Worm (Caenorhabditis elegans): ENCODE data around the gene ubxn-3.

ubxn-3 gene

DNA sequence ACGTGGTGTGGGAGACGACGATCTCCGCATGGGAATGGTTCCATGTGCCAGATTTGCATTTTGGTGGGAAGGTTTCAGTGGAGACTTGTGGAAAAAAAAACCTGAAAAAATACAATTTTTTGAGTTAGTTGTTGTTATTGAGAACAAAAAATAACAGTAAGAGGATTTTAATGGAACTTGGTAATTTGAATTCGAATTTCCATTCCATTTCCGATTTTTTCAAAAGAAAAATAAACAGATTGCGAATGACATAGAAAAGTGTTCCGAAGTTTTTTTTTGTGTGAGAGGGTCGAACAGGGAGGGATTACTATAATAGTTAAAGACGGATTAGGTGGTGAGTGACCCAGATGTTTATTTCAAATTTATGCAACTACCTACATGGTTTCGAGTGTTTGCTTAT lies 41.5 kb downstream of the ubxn-3 start, which contains the start of gene T01D1.4:
TSS of gene T01D1.4 (minus strand) at position 101 of the 400 bp plus-strand sequence.
- TF ChIP-seq snpc-4 (tag; optimal IDR thresholded peaks at IDR 0.05) (no peak), M03D4.4 (tag; optimal IDR thresholded peaks at IDR 0.05) (no peak), drap-1 (GFP tag; optimal IDR thresholded peaks at IDR 0.05) (no peak), lsy-2 (tag; optimal IDR thresholded peaks at IDR 0.05) (no peak), ceh-43 (GFP tag; optimal IDR thresholded peaks at IDR 0.05) (no peak), unc-62 (GFP tag; optimal IDR thresholded peaks at IDR 0.05) (no peak), sptf-1 (tag; optimal IDR thresholded peaks at IDR 0.05) (no peak), ham-2 (GFP tag; optimal IDR thresholded peaks at IDR 0.05) (no peak), lin-32 (GFP tag; optimal IDR thresholded peaks at IDR 0.05) (no peak), nhr-2 (tag; optimal IDR thresholded peaks at IDR 0.05) (no peak), flh-1 (GFP tag; optimal IDR thresholded peaks at IDR 0.05) (no peak), bed-3 (GFP tag; optimal IDR thresholded peaks at IDR 0.05) (no peak), hlh-1 (tag; optimal IDR thresholded peaks at IDR 0.05) (no peak), ceh-39 (tag; optimal IDR thresholded peaks at IDR 0.05) (no peak), unc-120 (tag; optimal IDR thresholded peaks at IDR 0.05; ENCODE audit: poor library complexity, severe bottlenecking) (no peak)

DNA sequence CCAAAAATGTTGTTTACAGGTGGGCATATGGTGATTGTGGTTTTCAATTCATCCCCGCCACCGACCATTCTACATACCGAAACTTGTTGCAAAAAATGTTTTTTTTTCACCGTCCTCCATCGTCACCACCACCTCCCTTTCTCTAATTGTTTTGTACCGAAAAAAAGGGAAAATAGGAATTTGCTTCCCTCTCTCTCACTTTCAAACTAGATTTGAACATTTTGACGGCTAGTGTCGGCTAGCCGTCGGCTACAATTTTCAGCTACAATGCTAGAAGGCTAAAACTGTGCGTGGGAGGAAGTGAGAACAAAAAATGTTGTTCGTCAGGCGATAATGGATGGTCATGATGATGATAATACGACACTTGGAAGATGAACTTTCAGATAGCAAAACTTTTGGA lies 42.3 kb downstream of the ubxn-3 start:
- TF ChIP-seq mep-1 (tag; optimal IDR thresholded peaks at IDR 0.05) (no peak), elt-3 (tag; optimal IDR thresholded peaks at IDR 0.05) (no peak), sptf-1 (tag; optimal IDR thresholded peaks at IDR 0.05) (no peak), ces-1 (GFP tag; optimal IDR thresholded peaks at IDR 0.05) (no peak), nhr-12 (tag; optimal IDR thresholded peaks at IDR 0.05) (no peak), tbx-8 (GFP tag; optimal IDR thresholded peaks at IDR 0.05) (no peak), pha-4 (tag; optimal IDR thresholded peaks at IDR 0.05) (no peak), mab-5 (tag; optimal IDR thresholded peaks at IDR 0.05) (no peak), ceh-39 (tag; optimal IDR thresholded peaks at IDR 0.05) (no peak), nhr-237 (tag; optimal IDR thresholded peaks at IDR 0.05) (no peak), ceh-43 (GFP tag; optimal IDR thresholded peaks at IDR 0.05) (no peak), drap-1 (GFP tag; optimal IDR thresholded peaks at IDR 0.05) (no peak), nhr-2 (tag; optimal IDR thresholded peaks at IDR 0.05) (no peak), cnd-1 (tag; optimal IDR thresholded peaks at IDR 0.05) (no peak), lsy-2 (tag; optimal IDR thresholded peaks at IDR 0.05) (no peak), unc-39 (tag; optimal IDR thresholded peaks at IDR 0.05) (no peak), ceh-83 (GFP tag; optimal IDR thresholded peaks at IDR 0.05) (no peak)

DNA sequence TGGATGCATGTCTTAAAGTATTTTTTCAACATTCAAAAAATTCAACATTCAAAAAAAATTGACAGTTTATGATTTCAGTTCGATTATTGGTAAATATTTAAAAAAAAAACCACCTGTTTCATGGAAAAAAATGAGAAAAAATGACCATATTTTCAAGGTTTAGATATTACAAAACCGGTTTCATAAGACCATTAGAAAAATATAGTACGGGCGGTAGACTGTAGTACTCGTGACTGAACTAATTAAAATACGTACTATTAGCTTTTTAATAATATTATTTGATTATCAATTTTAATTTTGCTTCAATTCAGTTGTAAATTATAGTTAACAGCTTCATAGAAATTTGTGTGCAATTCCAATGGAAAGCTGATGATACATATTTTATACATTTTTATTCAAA lies 43.8 kb downstream of the ubxn-3 start:
- TF ChIP-seq ham-2 (GFP tag; optimal IDR thresholded peaks at IDR 0.05) (no peak), mls-2 (tag; optimal IDR thresholded peaks at IDR 0.05) (no peak)

DNA sequence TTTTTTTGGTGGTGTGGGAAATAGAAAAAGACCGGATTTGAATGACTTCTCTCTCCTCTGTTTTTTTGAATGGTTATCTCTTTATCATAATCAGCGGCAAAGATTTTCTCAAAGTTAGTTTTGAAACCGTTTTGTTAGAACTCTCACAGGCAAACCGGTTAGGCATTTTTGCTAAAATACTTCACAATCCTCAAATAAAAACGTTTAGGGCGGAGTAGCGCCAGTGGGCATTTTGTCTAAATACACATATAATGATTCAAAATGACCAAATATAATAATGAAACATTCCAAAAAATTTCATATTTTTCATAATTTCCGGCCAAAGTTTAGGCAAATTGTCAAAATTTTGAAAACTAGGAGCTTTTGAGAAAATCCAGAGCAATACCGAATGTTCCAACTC lies 44.6 kb downstream of the ubxn-3 start, which contains the start of gene T01D1.3:
TSS of gene T01D1.3 (minus strand) at position 101 of the 400 bp plus-strand sequence.
- TF ChIP-seq cnd-1 (tag; optimal IDR thresholded peaks at IDR 0.05): no peak
- TF ChIP-seq mep-1 (tag; optimal IDR thresholded peaks at IDR 0.05): no peak
- TF ChIP-seq lin-13 (tag; optimal IDR thresholded peaks at IDR 0.05): no peak
- no peak for TF ChIP-seq ces-1 (GFP tag; optimal IDR thresholded peaks at IDR 0.05)
- TF ChIP-seq drap-1 (GFP tag; optimal IDR thresholded peaks at IDR 0.05): no peak

DNA sequence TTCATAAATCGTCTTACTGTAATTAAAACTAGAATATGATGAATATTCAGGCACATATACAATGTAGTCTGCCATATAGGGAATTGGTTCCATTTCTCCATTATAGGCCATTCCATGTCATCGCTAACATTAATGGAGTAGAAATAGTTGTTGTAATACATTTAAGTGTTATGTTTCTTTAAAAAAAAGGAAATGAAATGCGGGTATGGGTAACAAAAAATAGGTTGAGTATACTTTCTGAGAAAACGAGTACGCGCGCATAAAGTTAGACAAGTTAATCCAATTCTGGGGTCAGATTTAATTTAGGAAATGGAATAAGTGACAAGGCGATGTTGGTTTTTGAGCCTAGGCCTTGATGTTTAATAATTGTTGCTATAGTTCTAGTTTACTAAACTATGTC lies 46.8 kb downstream of the ubxn-3 start, which contains the start of gene T01D1.7:
TSS of gene T01D1.7 (minus strand) at position 101 of the 400 bp plus-strand sequence.
- TF ChIP-seq ces-1 (GFP tag; optimal IDR thresholded peaks at IDR 0.05) (peak; percentile 67), ceh-83 (GFP tag; optimal IDR thresholded peaks at IDR 0.05) (no peak)
